Fruit fly (Drosophila melanogaster): ENCODE results near the gene CG31643.

- TF ChIP-seq usp (GFP tag; optimal IDR thresholded peaks at IDR 0.05) (no peak), EcR (GFP tag; optimal IDR thresholded peaks at IDR 0.05) (no peak)
These were observed 9.7 kb downstream of the CG31643 start, which contains the start of gene IPIP for dm6 chr2L:6047528-6048160.
